Worm (Caenorhabditis elegans): ENCODE results near the gene zipt-17.

ce11 chrIV:17332261-17332660 lies 34.9 kb downstream of the zipt-17 start, which contains the start of gene C49C3.7:
- TF ChIP-seq B0261.1 (tag; optimal IDR thresholded peaks at IDR 0.05) (no peak), Y53F4B.3 (GFP tag; IDR thresholded peaks at IDR 0.05) (no peak), ztf-6 (GFP tag; IDR thresholded peaks at IDR 0.05) (no peak), unc-62 (GFP tag; optimal IDR thresholded peaks at IDR 0.05) (no peak), F23B12.7 (tag; optimal IDR thresholded peaks at IDR 0.05; ENCODE audit: insufficient read depth) (no peak), let-607 (tag; optimal IDR thresholded peaks at IDR 0.05) (no peak), pbrm-1 (GFP tag; IDR thresholded peaks at IDR 0.05) (no peak), hsf-1 (GFP tag; IDR thresholded peaks at IDR 0.05) (no peak)
